Fruit fly (Drosophila melanogaster) S2 (cell line): ENCODE data around the gene maca.

Experiments used
- CG8478 ChIP-seq: fragments of >200 bp; optimal IDR thresholded peaks from 2 replicates; lab custom pipeline; 2018
- CTCF ChIP-seq, 2 experiments: fragments of >200 bp; optimal IDR thresholded peaks; 2 replicates each; lab custom pipeline; 2018

DNA sequence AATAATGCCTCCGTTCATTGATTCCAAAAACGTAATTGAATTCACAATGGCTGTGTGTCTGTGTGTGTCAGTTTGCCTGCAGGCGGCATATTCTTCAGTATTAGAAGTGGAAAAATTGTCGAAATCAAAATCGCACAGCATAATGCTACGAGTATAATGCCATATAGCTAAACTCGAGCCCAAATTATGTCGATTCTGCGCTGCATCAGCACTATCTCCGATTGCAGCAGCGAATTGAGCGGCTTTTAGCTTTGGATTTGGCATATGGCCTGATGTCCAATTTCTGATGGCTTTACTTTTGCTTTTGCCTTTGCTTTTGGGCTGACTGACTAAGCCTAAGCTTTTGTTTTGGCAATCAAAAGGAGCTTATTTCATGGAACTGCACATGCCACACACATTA is 14.3 kb upstream of the maca start:
- TF ChIP-seq CTCF (optimal IDR thresholded peaks at IDR 0.05; lab: Kevin White, UChicago), result no peak
- no peak for TF ChIP-seq CG8478
